Fruit fly (Drosophila melanogaster): Measurements from ENCODE around the gene frac.
A peak's percentile ranks its signal among the peaks of the same experiment; 100 is the strongest.

Gene frac

dm6 chr3L:7529081-7530021 is 33.1 kb upstream of the frac start (continued):
- TF ChIP-seq CG6792 (GFP tag; optimal IDR thresholded peaks at IDR 0.05) (peak; percentile 31), topi (GFP tag; optimal IDR thresholded peaks at IDR 0.05) (no peak), CG34406 (GFP tag; optimal IDR thresholded peaks at IDR 0.05) (peak; percentile 7), CG3919 (GFP tag; optimal IDR thresholded peaks at IDR 0.05) (peak; percentile 5), CG4318 (GFP tag; optimal IDR thresholded peaks at IDR 0.05) (peak; percentile 24), cyc (GFP tag; optimal IDR thresholded peaks at IDR 0.05) (peak; percentile 25), CG31627 (GFP tag; optimal IDR thresholded peaks at IDR 0.05) (peak; percentile 53), CG11762 (GFP tag; optimal IDR thresholded peaks at IDR 0.05; ENCODE audit: insufficient read depth) (no peak), CG8632 (GFP tag; optimal IDR thresholded peaks at IDR 0.05) (peak; percentile 3), Hr4 (GFP tag; optimal IDR thresholded peaks at IDR 0.05) (peak; percentile 61), CG8119 (GFP tag; IDR thresholded peaks at IDR 0.05) (0 out of 3 replicates have a peak, but pooled peaks have one; percentile 18), salr (GFP tag; optimal IDR thresholded peaks at IDR 0.05) (no peak), Ets96B (tag; optimal IDR thresholded peaks at IDR 0.05) (no peak), CG6163 (GFP tag; IDR thresholded peaks at IDR 0.05) (no peak; the same call in 2 of the 3 replicates), pdm3 (GFP tag; optimal IDR thresholded peaks at IDR 0.05) (peak; percentile 21), CG15336 (GFP tag; IDR thresholded peaks at IDR 0.05) (peak; percentile 43; the same call in 1 of the 2 replicates), Eip78C (GFP tag) (peak; percentile 67), svp (GFP tag) (no peak), vri (GFP tag; optimal IDR thresholded peaks at IDR 0.05) (peak; percentile 67), fd85E (GFP tag; optimal IDR thresholded peaks at IDR 0.05) (no peak), Sox15 (GFP tag; optimal IDR thresholded peaks at IDR 0.05) (no peak), Met (GFP tag; optimal IDR thresholded peaks at IDR 0.05) (peak; percentile 49), CG6808 (GFP tag; optimal IDR thresholded peaks at IDR 0.05) (no peak), eg (GFP tag; IDR thresholded peaks at IDR 0.05) (peak; percentile 60), Gug (GFP tag; IDR thresholded peaks at IDR 0.05) (no peak), lz (GFP tag; optimal IDR thresholded peaks at IDR 0.05) (peak; percentile 39), Smox (GFP tag; optimal IDR thresholded peaks at IDR 0.05) (peak; percentile 45), achi (GFP tag; optimal IDR thresholded peaks at IDR 0.05) (peak; percentile 34)

DNA sequence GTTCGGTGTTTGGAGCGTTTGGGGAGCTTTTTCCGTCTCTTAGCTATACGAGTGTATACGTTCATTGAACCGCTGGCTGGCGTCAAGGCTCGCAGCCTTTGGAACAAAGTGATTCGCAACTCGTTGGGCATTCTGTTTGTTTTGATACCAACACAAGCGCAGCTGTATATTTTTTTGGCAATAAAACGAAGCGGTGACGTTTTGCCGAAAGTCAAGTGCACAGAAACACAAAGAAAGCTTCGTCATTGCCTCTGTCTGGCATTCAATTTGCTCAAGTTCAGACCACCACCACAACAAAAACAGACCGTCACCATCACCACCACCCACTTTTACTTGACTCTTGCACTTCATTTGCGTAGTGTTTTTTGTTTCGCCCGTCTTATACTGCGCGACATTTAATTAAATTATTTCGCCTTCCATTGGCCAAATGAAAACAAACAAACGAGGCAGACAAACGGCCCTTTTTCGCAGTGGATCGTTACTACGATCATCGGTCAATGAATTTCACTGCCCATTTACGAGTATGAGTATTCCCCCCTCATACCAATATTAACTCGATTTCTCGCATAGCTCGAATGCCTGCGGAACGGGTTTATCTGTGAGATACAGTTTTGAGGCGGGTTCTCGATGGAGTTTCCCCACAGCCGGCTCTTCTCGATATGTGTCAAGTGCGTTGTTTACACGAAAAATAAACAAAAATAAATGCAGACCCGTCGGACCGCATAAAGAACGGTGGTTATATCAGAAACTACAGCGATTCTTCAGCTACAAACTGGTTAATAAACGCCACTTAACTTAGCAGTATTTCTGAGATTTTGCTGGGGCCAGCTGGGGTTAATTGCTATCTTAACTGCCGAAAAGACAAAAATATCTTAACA is 31.7 kb upstream of the frac start:
- TF ChIP-seq cyc (GFP tag; optimal IDR thresholded peaks at IDR 0.05): no peak
- TF ChIP-seq esn (GFP tag; optimal IDR thresholded peaks at IDR 0.05): peak; percentile 8
- no peak for TF ChIP-seq Lpt (GFP tag; optimal IDR thresholded peaks at IDR 0.05)
- no peak for TF ChIP-seq Met (GFP tag; optimal IDR thresholded peaks at IDR 0.05)
- TF ChIP-seq CG6276 (GFP tag; optimal IDR thresholded peaks at IDR 0.05): no peak
- TF ChIP-seq CG15336 (GFP tag; IDR thresholded peaks at IDR 0.05): no peak
- TF ChIP-seq fkh (GFP tag; optimal IDR thresholded peaks at IDR 0.05): no peak
- TF ChIP-seq svp (GFP tag): peak; percentile 64
- TF ChIP-seq CG6808 (GFP tag; optimal IDR thresholded peaks at IDR 0.05): no peak
- no peak for TF ChIP-seq Hr4 (GFP tag; optimal IDR thresholded peaks at IDR 0.05)
- TF ChIP-seq net (GFP tag; optimal IDR thresholded peaks at IDR 0.05): no peak
- no peak for TF ChIP-seq Smox (GFP tag; optimal IDR thresholded peaks at IDR 0.05)
- TF ChIP-seq Sox14 (GFP tag; optimal IDR thresholded peaks at IDR 0.05): peak; percentile 58
- no peak for TF ChIP-seq CG6163 (GFP tag; IDR thresholded peaks at IDR 0.05)
- TF ChIP-seq Eip78C (GFP tag): peak; percentile 79

DNA sequence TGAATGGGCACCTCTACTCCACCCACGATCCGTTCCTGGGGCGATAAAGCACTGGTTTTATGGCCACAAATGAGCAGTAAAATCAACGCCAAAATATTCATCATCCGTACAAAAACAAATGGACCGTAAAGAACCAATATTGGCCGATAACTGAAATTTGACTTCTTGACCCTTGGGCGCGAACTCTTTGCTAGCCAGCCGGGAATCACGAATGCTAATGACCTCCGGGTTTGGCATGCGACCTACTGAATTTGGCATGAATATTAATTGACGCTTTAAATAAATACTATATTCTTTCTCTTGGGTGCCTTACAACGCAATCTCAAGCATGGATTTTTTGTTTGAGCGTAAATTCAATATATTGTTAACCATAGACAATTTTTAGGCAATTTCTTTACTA is 22.7 kb upstream of the frac start, which contains the start of gene CG16998:
CG16998 (minus strand) TSS at position 101 of the 400 bp plus-strand sequence.
- TF ChIP-seq topi (GFP tag; optimal IDR thresholded peaks at IDR 0.05) (no peak), CG9139 (GFP tag; optimal IDR thresholded peaks at IDR 0.05) (no peak), achi (GFP tag; optimal IDR thresholded peaks at IDR 0.05) (no peak), CG11294 (GFP tag; IDR thresholded peaks at IDR 0.05) (no peak), Sox14 (GFP tag; optimal IDR thresholded peaks at IDR 0.05) (no peak), eg (GFP tag; IDR thresholded peaks at IDR 0.05) (no peak), Sox15 (GFP tag; optimal IDR thresholded peaks at IDR 0.05) (no peak), CG15336 (GFP tag; IDR thresholded peaks at IDR 0.05) (no peak), esn (GFP tag; optimal IDR thresholded peaks at IDR 0.05) (no peak), Met (GFP tag; optimal IDR thresholded peaks at IDR 0.05) (no peak), Lpt (GFP tag; optimal IDR thresholded peaks at IDR 0.05) (no peak), CG11902 (GFP tag; optimal IDR thresholded peaks at IDR 0.05) (no peak), CG10631 (GFP tag; optimal IDR thresholded peaks at IDR 0.05) (no peak), Hr4 (GFP tag; optimal IDR thresholded peaks at IDR 0.05) (no peak)
